Worm (Caenorhabditis elegans): Measurements from ENCODE around the gene F20D6.15.

- TF ChIP-seq dao-5 (tag; optimal IDR thresholded peaks at IDR 0.05) = no peak
- no peak for TF ChIP-seq him-1 (tag; optimal IDR thresholded peaks at IDR 0.05)
- TF ChIP-seq W03F9.2 (tag; optimal IDR thresholded peaks at IDR 0.05) = no peak
These were observed 10.9 kb downstream of the F20D6.15 start, which contains the start of gene F20D6.9 for ce11 chrV:8177349-8177748.

Data from whole organism, L4/young adult.